Fruit fly (Drosophila melanogaster): ENCODE data around the gene CG14050.

The CG14050 gene

DNA sequence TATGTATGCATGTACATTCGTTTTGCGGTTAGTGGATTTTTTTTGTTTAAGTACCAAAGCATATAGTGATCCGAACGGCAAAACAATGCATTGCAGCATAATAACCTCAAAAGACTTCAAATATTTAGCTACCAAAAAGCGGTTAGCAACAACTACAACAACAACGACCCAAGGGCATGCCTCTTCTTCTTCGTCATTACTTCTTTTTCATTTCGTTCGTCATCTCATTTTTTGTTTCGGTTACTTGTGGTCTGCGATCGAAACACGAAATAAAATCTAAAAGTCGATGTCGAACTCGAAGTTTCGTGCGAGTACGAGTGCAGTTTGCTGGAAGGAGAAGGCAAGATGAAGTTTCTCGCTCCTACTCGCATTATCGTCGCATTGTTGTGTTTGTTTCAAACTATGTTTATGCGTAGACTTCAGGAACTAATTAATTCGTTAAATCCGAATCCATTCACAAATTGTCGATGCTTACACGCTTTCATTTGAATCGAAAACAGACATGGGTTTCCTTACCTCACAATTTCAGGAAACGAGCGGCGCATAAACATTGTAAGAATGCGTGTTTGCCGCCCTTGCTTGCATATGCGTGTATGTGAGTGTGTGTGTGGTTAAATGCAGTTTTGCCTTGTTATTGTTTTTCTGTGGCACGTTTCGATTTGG lies 27.2 kb downstream of the CG14050 start (continued):
- TF ChIP-seq gfzf (GFP tag; optimal IDR thresholded peaks at IDR 0.05) (no peak), CG5245 (GFP tag; optimal IDR thresholded peaks at IDR 0.05) (peak; percentile 59), Atf6 (GFP tag; IDR thresholded peaks at IDR 0.05) (peak; percentile 47; the same call in 1 of the 2 replicates), CG13287 (GFP tag; IDR thresholded peaks at IDR 0.05; ENCODE audit: partially characterized antibody) (no peak), tx (GFP tag; optimal IDR thresholded peaks at IDR 0.05) (peak; percentile 62), br (optimal IDR thresholded peaks at IDR 0.05) (no peak), CG34224 (GFP tag; IDR thresholded peaks at IDR 0.05; ENCODE audit: partially characterized antibody) (no peak), H2.0 (GFP tag; IDR thresholded peaks at IDR 0.05) (peak; percentile 85), CG4282 (GFP tag; optimal IDR thresholded peaks at IDR 0.05) (no peak), CG2875 (GFP tag; optimal IDR thresholded peaks at IDR 0.05) (peak; percentile 77), pros (GFP tag; optimal IDR thresholded peaks at IDR 0.05) (peak; percentile 78), CG31224 (GFP tag; IDR thresholded peaks at IDR 0.05) (no peak), Side (GFP tag; optimal IDR thresholded peaks at IDR 0.05) (peak; percentile 87), CG4328 (GFP tag; optimal IDR thresholded peaks at IDR 0.05) (no peak), CG11504 (tag; optimal IDR thresholded peaks at IDR 0.05) (peak; percentile 78), CG10147 (GFP tag; optimal IDR thresholded peaks at IDR 0.05) (peak; percentile 14), Hr51 (GFP tag; optimal IDR thresholded peaks at IDR 0.05) (peak; percentile 63 to 79), da (GFP tag; optimal IDR thresholded peaks at IDR 0.05) (peak; percentile 7), pfk (GFP tag; optimal IDR thresholded peaks at IDR 0.05) (no peak), CG6683 (GFP tag; optimal IDR thresholded peaks at IDR 0.05) (no peak), Fer1 (GFP tag; optimal IDR thresholded peaks at IDR 0.05) (peak; percentile 35), CG34376 (GFP tag; optimal IDR thresholded peaks at IDR 0.05) (no peak), CG13894 (tag; optimal IDR thresholded peaks at IDR 0.05) (no peak), Abd-B (GFP tag; optimal IDR thresholded peaks at IDR 0.05) (peak; percentile 64), crc (GFP tag; optimal IDR thresholded peaks at IDR 0.05) (peak; percentile 52), gcm2 (GFP tag; optimal IDR thresholded peaks at IDR 0.05) (peak; percentile 75), CG10209 (GFP tag; optimal IDR thresholded peaks at IDR 0.05) (peak; percentile 75), Hr39 (optimal IDR thresholded peaks at IDR 0.05) (no peak), pita (GFP tag; optimal IDR thresholded peaks at IDR 0.05) (no peak), CG6689 (GFP tag; IDR thresholded peaks at IDR 0.05) (peak; percentile 90), CG11247 (GFP tag; IDR thresholded peaks at IDR 0.05) (peak; percentile 44; the same call in 1 of the 2 replicates), HmgZ (tag; optimal IDR thresholded peaks at IDR 0.05) (peak; percentile 29), jing (GFP tag; optimal IDR thresholded peaks at IDR 0.05) (peak; percentile 67), CG15514 (GFP tag; optimal IDR thresholded peaks at IDR 0.05) (peak; percentile 1), ken (GFP tag; IDR thresholded peaks at IDR 0.05) (peak; percentile 88), pzg (GFP tag; optimal IDR thresholded peaks at IDR 0.05) (no peak), CG18011 (GFP tag; optimal IDR thresholded peaks at IDR 0.05) (peak; percentile 16), ems (GFP tag; optimal IDR thresholded peaks at IDR 0.05) (peak; percentile 72), zfh1 (GFP tag; IDR thresholded peaks at IDR 0.05) (peak; percentile 95), Ets97D (GFP tag; optimal IDR thresholded peaks at IDR 0.05) (peak; percentile 36), jigr1 (GFP tag; IDR thresholded peaks at IDR 0.05) (0 out of 3 replicates have a peak, but pooled peaks have one; percentile 13), phol (tag; optimal IDR thresholded peaks at IDR 0.05) (peak; percentile 84), lbe (GFP tag; optimal IDR thresholded peaks at IDR 0.05) (peak; percentile 91), CG32767 (GFP tag; IDR thresholded peaks at IDR 0.05) (peak; percentile 83), CG17612 (GFP tag; IDR thresholded peaks at IDR 0.05) (0 out of 2 replicates have a peak, but pooled peaks have one; percentile 34), zfh2 (GFP tag; optimal IDR thresholded peaks at IDR 0.05) (no peak), CG10267 (tag; optimal IDR thresholded peaks at IDR 0.05) (peak; percentile 83), CG7556 (GFP tag; optimal IDR thresholded peaks at IDR 0.05) (peak; percentile 72), zen (tag; optimal IDR thresholded peaks at IDR 0.05) (peak; percentile 89)
